Worm (Caenorhabditis elegans) whole organism, L4 larva: Measurements from ENCODE around the gene ulp-1.

Source experiments
- ceh-20 ChIP-seq: fragments of 200-800 bp; sonication (Bioruptor generic); IDR thresholded peaks from 2 replicates; pipeline ENCODE4 v1.3.6; 2022; ENCODE audit warnings: missing genetic modification reagents, missing genetic modification characterization, missing compliant biosample characterization
- ceh-44 ChIP-seq: fragments of 200-800 bp; sonication (Bioruptor generic); IDR thresholded peaks from 2 replicates; pipeline ENCODE4 v1.3.6; 2022; ENCODE audit warnings: missing genetic modification reagents, missing genetic modification characterization, missing compliant biosample characterization
- madf-9 ChIP-seq: fragments of 200-800 bp; sonication (Bioruptor generic); conservative IDR thresholded peaks from 2 replicates; pipeline ENCODE4 v1.3.6; 2022; ENCODE audit warnings: missing genetic modification reagents, missing genetic modification characterization, missing compliant biosample characterization
- nhr-77 ChIP-seq: fragments of 150-350 bp; optimal IDR thresholded peaks from 2 replicates; lab custom pipeline; 2014; ENCODE audit warnings: missing biosample characterization, missing genetic modification characterization
- pha-4 ChIP-seq, 2 experiments: fragments of 150-350 bp in 1 of 2; fragments of 200-800 bp in 1 of 2; sonication (Bioruptor generic) in 1 of 2; IDR thresholded peaks in 1 of 2; optimal IDR thresholded peaks in 1 of 2; 2 replicates each; pipeline versions ENCODE4 v1.3.6 to Lab custom; 2014 to 2022; ENCODE audit warnings: missing genetic modification characterization in 2 of 2, missing genetic modification reagents in 2 of 2, missing biosample characterization in 1 of 2, missing compliant biosample characterization in 1 of 2
- set-16 ChIP-seq: fragments of 200-800 bp; sonication (Bioruptor generic); IDR thresholded peaks from 2 replicates; pipeline ENCODE4 v1.3.6; 2022; ENCODE audit warnings: missing genetic modification reagents, missing genetic modification characterization, missing compliant biosample characterization
- snpc-1.2 ChIP-seq: fragments of 200-800 bp; sonication (Bioruptor generic); IDR thresholded peaks from 2 replicates; pipeline ENCODE4 v1.3.6; 2022; ENCODE audit warnings: missing genetic modification reagents, missing genetic modification characterization, missing compliant biosample characterization

- TF ChIP-seq snpc-1.2 (GFP tag; lab: Robert Waterston, UW): no peak
- no peak for TF ChIP-seq pha-4 (GFP tag; IDR thresholded peaks at IDR 0.05; lab: Robert Waterston, UW)
- TF ChIP-seq pha-4 (tag; optimal IDR thresholded peaks at IDR 0.05; lab: Kevin White, UChicago): no peak
- no peak for TF ChIP-seq madf-9 (GFP tag; lab: Robert Waterston, UW)
- TF ChIP-seq ceh-44 (GFP tag; lab: Robert Waterston, UW): no peak
- TF ChIP-seq ceh-20 (GFP tag; lab: Robert Waterston, UW): no peak
- no peak for TF ChIP-seq nhr-77 (tag; lab: Kevin White, UChicago)
- TF ChIP-seq set-16 (GFP tag; lab: Robert Waterston, UW): no peak
Observed at ce11 chrIII:5214162-5214561, 44.6 kb upstream of the ulp-1 start.
